Fruit fly (Drosophila melanogaster): ENCODE data around the gene CG10154.

CG10154 gene

DNA sequence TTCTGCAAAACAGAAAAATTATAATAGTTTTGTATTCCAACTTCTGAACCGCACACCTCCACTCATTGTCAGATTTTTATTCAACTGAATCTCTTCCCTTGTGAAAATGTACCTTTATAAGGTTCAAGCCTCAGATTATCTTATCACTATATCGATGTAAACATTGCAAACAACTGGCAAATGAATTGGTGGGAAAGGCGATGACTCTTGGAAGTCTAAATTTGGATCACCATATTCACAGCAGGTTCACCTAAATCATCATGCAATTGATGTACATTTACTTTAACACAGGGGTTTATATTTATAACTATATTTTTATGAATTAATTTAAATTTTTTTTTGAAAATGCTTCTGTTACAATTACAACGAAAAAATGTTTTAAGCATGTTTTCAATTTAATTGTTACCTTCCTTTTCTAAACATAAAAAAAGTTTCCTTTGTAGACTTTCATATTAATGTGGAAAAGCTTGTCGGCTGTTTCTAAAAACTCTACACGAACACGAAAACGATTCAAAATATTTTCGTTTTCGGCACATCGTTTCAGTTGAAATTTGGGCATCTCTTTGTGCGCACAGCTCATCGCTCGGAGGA is 3.5 kb upstream of the CG10154 start, which contains the start of the genes CG10140 and CG14109:
Gene CG10140, minus strand, starts transcription at position 101 of the 591 bp plus-strand sequence.
Gene CG14109, plus strand, starts transcription at position 541 of the 591 bp plus-strand sequence.
- TF ChIP-seq Sry-δ (GFP tag; optimal IDR thresholded peaks at IDR 0.05), result no peak
- TF ChIP-seq D19A (tag; optimal IDR thresholded peaks at IDR 0.05), result peak; percentile 20
- peak; percentile 89 for TF ChIP-seq Deaf1 (tag; optimal IDR thresholded peaks at IDR 0.05)

DNA sequence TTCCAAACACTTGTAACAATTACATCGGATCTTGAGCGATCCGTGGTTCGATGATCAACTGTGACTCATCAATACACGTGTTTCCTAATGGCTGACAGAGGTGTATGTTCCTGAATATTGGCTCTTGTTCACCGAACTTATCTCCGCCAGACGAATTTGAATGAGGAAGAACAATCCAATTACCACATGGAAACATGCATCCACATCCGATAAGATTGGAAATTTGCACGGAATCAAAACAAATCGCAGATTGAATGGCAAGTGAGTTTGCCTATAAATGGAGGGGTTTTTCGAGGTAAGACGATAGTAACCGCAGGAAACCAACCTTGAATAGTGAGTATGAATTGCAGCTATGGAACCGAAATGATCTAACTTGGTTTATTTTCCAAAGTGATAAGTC is 718 bp upstream of the CG10154 start, which contains the start of gene CG10725:
Gene CG10725, plus strand, starts transcription at position 301 of the 400 bp plus-strand sequence.
- no peak for TF ChIP-seq gro (GFP tag; optimal IDR thresholded peaks at IDR 0.05)
- no peak for TF ChIP-seq CG8388 (GFP tag; optimal IDR thresholded peaks at IDR 0.05)
- TF ChIP-seq Optix (GFP tag; IDR thresholded peaks at IDR 0.05), result no peak
- TF ChIP-seq grn (GFP tag; optimal IDR thresholded peaks at IDR 0.05), result no peak

- TF ChIP-seq tap (tag; optimal IDR thresholded peaks at IDR 0.05), result no peak
- no peak for TF ChIP-seq Sry-δ (GFP tag; optimal IDR thresholded peaks at IDR 0.05)
- no peak for TF ChIP-seq CG9727 (GFP tag; optimal IDR thresholded peaks at IDR 0.05)
- TF ChIP-seq aop (GFP tag; IDR thresholded peaks at IDR 0.05), result no peak
- TF ChIP-seq rib (GFP tag; IDR thresholded peaks at IDR 0.05), result no peak
- 0 out of 3 replicates have a peak, but pooled peaks have one; percentile 8 for TF ChIP-seq ci (GFP tag; IDR thresholded peaks at IDR 0.05)
- TF ChIP-seq CG10979 (tag; optimal IDR thresholded peaks at IDR 0.05), result no peak
- TF ChIP-seq H15 (GFP tag; IDR thresholded peaks at IDR 0.05), result no peak
- no peak for TF ChIP-seq gsb (GFP tag; IDR thresholded peaks at IDR 0.05)
- no peak for TF ChIP-seq Six4 (GFP tag; optimal IDR thresholded peaks at IDR 0.05)
- no peak for TF ChIP-seq CG10267 (tag; optimal IDR thresholded peaks at IDR 0.05)
- TF ChIP-seq klu (GFP tag; IDR thresholded peaks at IDR 0.05), result no peak
- TF ChIP-seq CG7372 (GFP tag; IDR thresholded peaks at IDR 0.05), result no peak
- no peak for TF ChIP-seq unpg (GFP tag; optimal IDR thresholded peaks at IDR 0.05)
- TF ChIP-seq Hand (GFP tag; optimal IDR thresholded peaks at IDR 0.05), result peak; percentile 8
- peak; percentile 40; the same call in 1 of the 2 replicates for TF ChIP-seq Bgb (GFP tag; IDR thresholded peaks at IDR 0.05; ENCODE audit: partially characterized antibody)
- no peak for TF ChIP-seq ERR (GFP tag; optimal IDR thresholded peaks at IDR 0.05)
- no peak for TF ChIP-seq CG7556 (GFP tag; optimal IDR thresholded peaks at IDR 0.05)
- TF ChIP-seq vvl (GFP tag; IDR thresholded peaks at IDR 0.05), result peak; percentile 29; the same call in 1 of the 2 replicates
- TF ChIP-seq psq (GFP tag; optimal IDR thresholded peaks at IDR 0.05), result no peak
- peak; percentile 81 for TF ChIP-seq crol (GFP tag; IDR thresholded peaks at IDR 0.05)
- no peak for TF ChIP-seq odd (GFP tag; optimal IDR thresholded peaks at IDR 0.05)
- TF ChIP-seq Sin3A (optimal IDR thresholded peaks at IDR 0.05), result no peak
- TF ChIP-seq nom (GFP tag; optimal IDR thresholded peaks at IDR 0.05), result peak; percentile 76
- peak; percentile 98 for TF ChIP-seq ewg (GFP tag; optimal IDR thresholded peaks at IDR 0.05)
- no peak for TF ChIP-seq yki (optimal IDR thresholded peaks at IDR 0.05)
- TF ChIP-seq dpn (GFP tag; optimal IDR thresholded peaks at IDR 0.05), result no peak
- TF ChIP-seq CG14667 (GFP tag; IDR thresholded peaks at IDR 0.05), result no peak
- TF ChIP-seq CG8290 (GFP tag; optimal IDR thresholded peaks at IDR 0.05), result no peak
- TF ChIP-seq CG8290 (tag; optimal IDR thresholded peaks at IDR 0.05), result no peak
- TF ChIP-seq CG4730 (GFP tag; IDR thresholded peaks at IDR 0.05), result no peak
- TF ChIP-seq Stat92E (GFP tag; optimal IDR thresholded peaks at IDR 0.05), result no peak
- TF ChIP-seq mld (GFP tag; IDR thresholded peaks at IDR 0.05; ENCODE audit: partially characterized antibody), result 0 out of 3 replicates have a peak, but pooled peaks have one; percentile 50
- no peak for TF ChIP-seq fru (optimal IDR thresholded peaks at IDR 0.05)
- TF ChIP-seq CG6175 (GFP tag; IDR thresholded peaks at IDR 0.05), result no peak
- no peak for TF ChIP-seq Sox100B (GFP tag; optimal IDR thresholded peaks at IDR 0.05)
- no peak for TF ChIP-seq D (optimal IDR thresholded peaks at IDR 0.05)
- no peak for TF ChIP-seq D (GFP tag; optimal IDR thresholded peaks at IDR 0.05)
- no peak for TF ChIP-seq dmrt11E (tag; optimal IDR thresholded peaks at IDR 0.05)
- no peak for TF ChIP-seq CG9215 (GFP tag; IDR thresholded peaks at IDR 0.05)
- no peak for TF ChIP-seq sob (GFP tag; IDR thresholded peaks at IDR 0.05)
- TF ChIP-seq CG11398 (GFP tag; optimal IDR thresholded peaks at IDR 0.05), result no peak
These were observed 1.7 kb downstream of the CG10154 start, which contains the start of gene CG10713 for dm6 chr3L:13435170-13435727. Gene CG10713 (minus strand): TSS chr3L:13435229.
